Worm (Caenorhabditis elegans): Measurements from ENCODE around the gene F07H5.13.

Gene F07H5.13

DNA sequence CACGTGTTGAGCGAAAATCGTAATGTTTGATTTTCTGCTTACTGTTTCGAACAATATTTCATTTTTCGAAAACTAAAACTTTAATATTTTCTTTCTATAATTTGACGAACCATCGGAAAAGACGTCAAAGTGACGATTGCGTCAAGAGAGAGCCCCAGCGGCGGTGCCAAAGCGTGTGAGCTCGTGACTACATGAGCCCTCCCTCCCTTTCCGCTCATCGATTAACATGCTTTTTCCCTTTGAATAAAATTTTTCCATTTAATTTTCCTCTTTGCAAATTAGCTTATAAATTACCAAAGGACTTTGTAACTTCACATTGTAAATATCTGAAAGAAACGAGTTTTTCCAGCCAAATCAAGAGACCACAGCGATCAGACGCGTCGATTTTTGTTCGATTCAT is 47.4 kb upstream of the F07H5.13 start:
- TF ChIP-seq ztf-18 (tag; optimal IDR thresholded peaks at IDR 0.05) (peak; percentile 41), snpc-3.4 (tag; optimal IDR thresholded peaks at IDR 0.05) (peak; percentile 2), ceh-79 (tag; optimal IDR thresholded peaks at IDR 0.05) (no peak)

DNA sequence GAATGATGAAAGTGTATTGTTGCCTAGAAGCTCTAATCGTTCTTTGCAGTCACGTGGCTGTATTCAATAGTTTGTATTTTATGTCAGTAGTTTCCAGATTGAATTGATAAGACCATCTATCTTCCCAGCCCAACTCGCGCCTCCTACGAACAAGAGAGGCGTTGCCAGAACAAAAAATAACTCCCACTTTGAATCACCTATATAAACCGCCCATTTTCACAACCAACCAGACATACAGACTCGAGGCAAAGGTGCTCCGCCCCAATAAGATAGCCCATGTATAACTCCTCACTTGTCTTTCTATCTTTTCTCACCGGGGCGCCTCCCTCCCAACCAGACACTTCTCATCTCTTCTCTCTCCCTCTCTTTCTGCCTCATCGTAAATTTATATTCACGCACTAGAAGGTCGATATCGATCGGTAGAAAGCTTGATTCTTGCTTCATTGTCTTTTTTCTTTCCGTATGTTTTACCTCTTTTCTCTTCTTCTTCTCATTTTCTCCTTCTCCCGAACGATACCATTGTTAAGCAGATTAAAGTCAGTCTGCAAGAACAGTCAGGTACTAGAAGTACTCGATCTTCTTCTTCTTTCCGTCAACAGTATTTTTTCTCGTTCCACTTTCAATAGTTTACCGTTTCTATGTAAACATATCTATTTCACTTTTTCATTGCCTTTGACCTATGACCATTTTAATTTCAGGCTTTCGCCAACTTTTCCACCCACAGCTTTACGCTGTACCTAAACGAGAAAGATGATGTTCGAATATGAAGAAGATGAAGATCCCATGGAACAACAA is 46.8 kb upstream of the F07H5.13 start, which contains the start of gene mak-1:
mak-1 (plus strand) TSS at position 693 of the 795 bp plus-strand sequence.
- TF ChIP-seq let-607 (tag; optimal IDR thresholded peaks at IDR 0.05) (peak in 1 of 2 experiments; percentile 29), ama-1 (optimal IDR thresholded peaks at IDR 0.05) (peak; percentile 87), ama-1 (GFP tag; optimal IDR thresholded peaks at IDR 0.05) (no peak), tbp1 (GFP tag; optimal IDR thresholded peaks at IDR 0.05) (peak; percentile 10), nhr-80 (tag; optimal IDR thresholded peaks at IDR 0.05) (peak; percentile 31), hmg-1.2 (GFP tag; IDR thresholded peaks at IDR 0.05) (peak; percentile 16; the same call in 1 of the 2 replicates), xnd-1 (tag; optimal IDR thresholded peaks at IDR 0.05) (no peak), lin-26 (GFP tag; IDR thresholded peaks at IDR 0.05) (0 out of 2 replicates have a peak, but pooled peaks have one; percentile 29), lin-40 (tag; optimal IDR thresholded peaks at IDR 0.05) (peak; percentile 65), hlh-12 (tag; optimal IDR thresholded peaks at IDR 0.05) (no peak), egl-44 (GFP tag; IDR thresholded peaks at IDR 0.05) (no peak), ztf-26 (tag; optimal IDR thresholded peaks at IDR 0.05) (peak; percentile 22), C06A6.2 (GFP tag; conservative IDR thresholded peaks at IDR 0.05) (peak; percentile 32; the same call in 1 of the 2 replicates), cebp-1 (GFP tag; IDR thresholded peaks at IDR 0.05) (no peak), cebp-1 (tag; optimal IDR thresholded peaks at IDR 0.05) (peak; percentile 56)

DNA sequence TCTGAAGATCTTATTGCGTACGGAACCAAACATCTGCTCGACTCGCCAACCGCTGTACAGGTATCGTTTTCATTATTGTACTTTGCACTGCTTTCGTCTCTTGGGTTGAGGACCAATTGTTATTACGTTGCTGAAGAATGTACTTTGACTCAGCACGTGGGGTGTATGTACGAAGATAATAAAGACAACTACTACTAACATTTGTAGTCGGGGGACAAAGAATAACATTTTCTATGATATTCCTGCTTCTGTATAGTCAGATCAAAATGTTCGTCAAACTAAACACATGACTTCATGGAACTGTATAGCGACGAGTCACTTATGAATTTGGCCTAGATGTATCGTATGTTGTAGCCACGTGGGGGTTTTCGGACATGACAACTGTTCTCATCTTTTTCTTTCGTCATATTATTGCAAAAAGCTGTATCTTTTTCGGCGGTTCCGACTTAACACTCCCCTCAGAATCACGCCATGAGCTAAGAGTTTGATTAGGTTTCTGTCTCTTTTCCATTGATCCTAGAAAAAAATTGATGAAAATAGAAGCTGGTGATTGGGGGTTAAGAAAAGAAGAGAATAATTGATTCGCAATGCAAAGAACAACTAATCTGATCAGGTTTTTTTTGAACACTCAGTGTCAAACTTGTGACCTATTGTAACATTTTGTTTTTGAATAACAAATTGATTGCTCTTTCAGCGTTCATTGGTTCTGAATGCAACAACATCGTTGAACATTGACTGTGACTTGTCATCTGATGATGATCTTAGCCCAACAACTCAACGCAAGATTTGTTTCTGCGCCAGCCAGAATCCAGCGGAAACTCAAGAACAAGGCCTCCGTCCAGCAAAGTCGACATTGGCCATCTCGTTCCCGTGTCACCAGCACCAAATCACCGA is 45.6 kb upstream of the F07H5.13 start:
- TF ChIP-seq snpc-4 (GFP tag; optimal IDR thresholded peaks at IDR 0.05) (no peak), snpc-4 (tag; optimal IDR thresholded peaks at IDR 0.05) (peak in 1 of 4 experiments; percentile 41), B0261.1 (tag; optimal IDR thresholded peaks at IDR 0.05) (no peak), sdz-38 (tag; optimal IDR thresholded peaks at IDR 0.05) (no peak), B0035.1 (tag; optimal IDR thresholded peaks at IDR 0.05) (no peak), ets-4 (GFP tag; optimal IDR thresholded peaks at IDR 0.05) (peak; percentile 36), F33H1.4 (GFP tag; IDR thresholded peaks at IDR 0.05) (no peak), let-607 (tag; optimal IDR thresholded peaks at IDR 0.05) (no peak), F49E8.2 (tag; optimal IDR thresholded peaks at IDR 0.05; ENCODE audit: insufficient read depth) (no peak), F23B12.7 (tag; optimal IDR thresholded peaks at IDR 0.05; ENCODE audit: insufficient read depth) (no peak), sptf-2 (GFP tag; optimal IDR thresholded peaks at IDR 0.05) (no peak), cebp-1 (GFP tag; IDR thresholded peaks at IDR 0.05) (peak; percentile 7; the same call in 1 of the 2 replicates), cebp-1 (tag; optimal IDR thresholded peaks at IDR 0.05) (peak; percentile 39), attf-6 (GFP tag; IDR thresholded peaks at IDR 0.05) (no peak), atf-7 (tag; optimal IDR thresholded peaks at IDR 0.05) (peak; percentile 34), rcor-1 (GFP tag; IDR thresholded peaks at IDR 0.05) (peak; percentile 34; the same call in 1 of the 2 replicates), tlf-1 (GFP tag; optimal IDR thresholded peaks at IDR 0.05) (no peak), madf-3 (GFP tag; IDR thresholded peaks at IDR 0.05) (no peak), hmg-20 (GFP tag; IDR thresholded peaks at IDR 0.05) (no peak), ztf-6 (GFP tag; IDR thresholded peaks at IDR 0.05) (no peak), ceh-79 (tag; optimal IDR thresholded peaks at IDR 0.05) (peak; percentile 44), Y79H2A.3 (GFP tag; conservative IDR thresholded peaks at IDR 0.05) (no peak), ztf-22 (GFP tag; optimal IDR thresholded peaks at IDR 0.05) (no peak), nhr-179 (tag; optimal IDR thresholded peaks at IDR 0.05) (no peak), let-526 (GFP tag; IDR thresholded peaks at IDR 0.05) (peak; percentile 60), sea-2 (GFP tag; IDR thresholded peaks at IDR 0.05) (0 out of 2 replicates have a peak, but pooled peaks have one; percentile 23), lin-35 (GFP tag; optimal IDR thresholded peaks at IDR 0.05) (peak in 1 of 3 experiments; percentile 15), nfya-1 (tag; optimal IDR thresholded peaks at IDR 0.05; ENCODE audit: borderline replicate concordance, insufficient read depth) (no peak)
